Worm (Caenorhabditis elegans) whole organism, L3 larva: ENCODE measurements around the gene F43G6.17.

Experiments used
- aly-2 ChIP-seq: fragments of 150-350 bp; optimal IDR thresholded peaks from 2 replicates; lab custom pipeline; 2014; ENCODE audit warnings: missing biosample characterization, missing genetic modification characterization
- ama-1 ChIP-seq: fragments of 150-350 bp; optimal IDR thresholded peaks from 2 replicates; lab custom pipeline; 2018
- ceh-16 ChIP-seq: sonication (generic microtip); optimal IDR thresholded peaks from 2 replicates; lab custom pipeline; 2017; ENCODE audit warnings: missing biosample characterization, missing genetic modification characterization
- ceh-28 ChIP-seq: fragments of 150-350 bp; optimal IDR thresholded peaks from 2 replicates; lab custom pipeline; 2014; ENCODE audit warnings: missing biosample characterization, missing genetic modification reagents, missing genetic modification characterization
- nfya-1 ChIP-seq: sonication (generic microtip); optimal IDR thresholded peaks from 2 replicates; lab custom pipeline; 2017; ENCODE audit warnings: missing genetic modification characterization, mild to moderate bottlenecking, missing compliant biosample characterization, antibody characterized with exemption, moderate library complexity; ENCODE audit not compliant: insufficient read depth
- nhr-11 ChIP-seq: fragments of 150-350 bp; optimal IDR thresholded peaks from 2 replicates; lab custom pipeline; 2014; ENCODE audit warnings: missing biosample characterization, missing genetic modification characterization
- nhr-23 ChIP-seq: fragments of 150-350 bp; optimal IDR thresholded peaks from 2 replicates; lab custom pipeline; 2014; ENCODE audit warnings: missing biosample characterization, missing genetic modification reagents, missing genetic modification characterization
- nhr-237 ChIP-seq: fragments of 150-350 bp; optimal IDR thresholded peaks from 2 replicates; lab custom pipeline; 2014; ENCODE audit warnings: missing biosample characterization, missing genetic modification characterization
- nhr-25 ChIP-seq: sonication (generic microtip); optimal IDR thresholded peaks from 2 replicates; lab custom pipeline; 2017; ENCODE audit warnings: missing biosample characterization, missing genetic modification characterization
- nhr-76 ChIP-seq: fragments of 150-350 bp; sonication (generic microtip); optimal IDR thresholded peaks from 5 replicates; lab custom pipeline; 2014; ENCODE audit warnings: missing biosample characterization, missing genetic modification characterization
- skn-1 ChIP-seq: fragments of 150-350 bp; optimal IDR thresholded peaks from 2 replicates; lab custom pipeline; 2014; ENCODE audit warnings: missing biosample characterization, missing genetic modification characterization
- unc-39 ChIP-seq: sonication (generic microtip); optimal IDR thresholded peaks from 4 replicates; lab custom pipeline; 2017; ENCODE audit warnings: missing biosample characterization, missing genetic modification characterization
- zag-1 ChIP-seq: fragments of 150-350 bp; optimal IDR thresholded peaks from 2 replicates; lab custom pipeline; 2014; ENCODE audit warnings: missing biosample characterization, missing genetic modification characterization
- ztf-11 ChIP-seq: fragments of 150-350 bp; optimal IDR thresholded peaks from 2 replicates; lab custom pipeline; 2014; ENCODE audit warnings: missing biosample characterization, missing genetic modification characterization

ce11 chrII:11832475-11832874 lies 29.9 kb downstream of the F43G6.17 start, which contains the start of gene clec-144:
- no peak for TF ChIP-seq ztf-11 (tag; lab: Kevin White, UChicago)
- no peak for TF ChIP-seq nhr-76 (tag; lab: Kevin White, UChicago)
- TF ChIP-seq unc-39 (tag; lab: Kevin White, UChicago): no peak
- no peak for TF ChIP-seq ceh-16 (tag; lab: Kevin White, UChicago)
- no peak for TF ChIP-seq nhr-11 (tag; lab: Kevin White, UChicago)
- no peak for TF ChIP-seq nfya-1
- no peak for TF ChIP-seq ceh-28
- TF ChIP-seq nhr-23 (tag; lab: Kevin White, UChicago): no peak
- TF ChIP-seq ama-1 (lab: Kevin White, UChicago): no peak
- TF ChIP-seq zag-1 (tag; lab: Kevin White, UChicago): no peak
- TF ChIP-seq nhr-25: no peak
- TF ChIP-seq nhr-237 (tag; lab: Kevin White, UChicago): no peak
- TF ChIP-seq aly-2 (tag; lab: Kevin White, UChicago): no peak
- TF ChIP-seq skn-1 (tag; lab: Kevin White, UChicago): no peak
